Worm (Caenorhabditis elegans) whole organism, midembryonic: Measurements from ENCODE around the gene lon-2.

Experiments used
- T22C8.4 ChIP-seq: fragments of 200-800 bp; sonication (Bioruptor generic); IDR thresholded peaks from 2 replicates; pipeline ENCODE4 v1.3.6; 2022; ENCODE audit warnings: missing genetic modification characterization, missing compliant biosample characterization
- cog-1 ChIP-seq: sonication (generic microtip); optimal IDR thresholded peaks from 2 replicates; lab custom pipeline; 2016; ENCODE audit warnings: missing genetic modification characterization, missing compliant biosample characterization
- flt-1 ChIP-seq: fragments of 200-800 bp; sonication (Bioruptor generic); IDR thresholded peaks from 2 replicates; pipeline ENCODE4 v1.3.6; 2022; ENCODE audit warnings: missing genetic modification characterization, missing compliant biosample characterization
- klf-2 ChIP-seq: fragments of 200-800 bp; sonication (Bioruptor generic); conservative IDR thresholded peaks from 2 replicates; pipeline ENCODE4 v1.3.6; 2022; ENCODE audit warnings: missing genetic modification reagents, missing genetic modification characterization, missing compliant biosample characterization
- med-1 ChIP-seq: sonication (generic microtip); optimal IDR thresholded peaks from 2 replicates; lab custom pipeline; 2017; ENCODE audit warnings: missing genetic modification characterization, mild to moderate bottlenecking, missing compliant biosample characterization, antibody characterized with exemption, missing genetic modification reagents; ENCODE audit not compliant: insufficient read depth
- ref-1 ChIP-seq: fragments of 200-800 bp; sonication (Bioruptor generic); conservative IDR thresholded peaks from 2 replicates; pipeline ENCODE4 v1.3.6; 2022; ENCODE audit warnings: missing genetic modification reagents, missing genetic modification characterization, missing compliant biosample characterization
- tab-1 ChIP-seq: fragments of 200-800 bp; sonication (Bioruptor generic); IDR thresholded peaks from 2 replicates; pipeline ENCODE4 v1.3.6; 2022; ENCODE audit warnings: missing genetic modification characterization, missing compliant biosample characterization
- ztf-23 ChIP-seq: fragments of 200-800 bp; sonication (Bioruptor generic); IDR thresholded peaks from 2 replicates; pipeline ENCODE4 v1.3.6; 2022; ENCODE audit warnings: missing genetic modification reagents, missing genetic modification characterization, missing compliant biosample characterization
- ztf-29 ChIP-seq: fragments of 200-800 bp; sonication (Bioruptor generic); IDR thresholded peaks from 2 replicates; pipeline ENCODE4 v1.3.6; 2022; ENCODE audit warnings: missing genetic modification reagents, missing genetic modification characterization, missing compliant biosample characterization

Gene lon-2

ce11 chrX:4720603-4721529 is 28.0 kb downstream of the lon-2 start, which contains the start of gene F55D10.4:
Gene F55D10.4 (minus strand): TSS chrX:4720653.
- TF ChIP-seq T22C8.4 (GFP tag; lab: Robert Waterston, UW) (no peak), cog-1 (tag; lab: Kevin White, UChicago) (no peak), ref-1 (GFP tag; lab: Robert Waterston, UW) (no peak)

- no peak for TF ChIP-seq klf-2 (GFP tag; lab: Robert Waterston, UW)
These were observed 30.8 kb downstream of the lon-2 start for ce11 chrX:4718114-4718513.

- TF ChIP-seq med-1 (GFP tag; lab: Kevin White, UChicago) (no peak), cog-1 (tag; lab: Kevin White, UChicago) (no peak), T22C8.4 (GFP tag; lab: Robert Waterston, UW) (peak; percentile 39; the same call in 1 of the 2 replicates), tab-1 (GFP tag; lab: Robert Waterston, UW) (0 out of 2 replicates have a peak, but pooled peaks have one; percentile 20)
These were observed 33.8 kb downstream of the lon-2 start, which contains the start of gene rpl-25.1 for ce11 chrX:4715107-4715506. Gene rpl-25.1 (plus strand): TSS chrX:4715178.

ce11 chrX:4711698-4712329 is 37.1 kb downstream of the lon-2 start, which contains the start of the genes dnj-14 and glit-1:
Gene dnj-14 (minus strand): TSS chrX:4711748.
Gene glit-1 (plus strand): TSS chrX:4712279.
- peak; percentile 72 for TF ChIP-seq flt-1 (GFP tag; lab: Robert Waterston, UW)
- TF ChIP-seq T22C8.4 (GFP tag; lab: Robert Waterston, UW), result peak; percentile 5; the same call in 1 of the 2 replicates
- TF ChIP-seq ztf-23 (GFP tag; lab: Robert Waterston, UW), result peak; percentile 77
- TF ChIP-seq tab-1 (GFP tag; lab: Robert Waterston, UW), result no peak
- no peak for TF ChIP-seq med-1 (GFP tag; lab: Kevin White, UChicago)
- no peak for TF ChIP-seq klf-2 (GFP tag; lab: Robert Waterston, UW)
- TF ChIP-seq ztf-29 (GFP tag; lab: Robert Waterston, UW), result no peak
- TF ChIP-seq ref-1 (GFP tag; lab: Robert Waterston, UW), result no peak
- TF ChIP-seq cog-1 (tag; lab: Kevin White, UChicago), result peak; percentile 83

ce11 chrX:4706755-4707226 is 42.1 kb downstream of the lon-2 start, which contains the start of gene dhhc-10:
Gene dhhc-10 (plus strand): TSS chrX:4707176.
- TF ChIP-seq T22C8.4 (GFP tag; lab: Robert Waterston, UW) (no peak), klf-2 (GFP tag; lab: Robert Waterston, UW) (no peak), cog-1 (tag; lab: Kevin White, UChicago) (peak; percentile 59)

- TF ChIP-seq tab-1 (GFP tag; lab: Robert Waterston, UW) (no peak), T22C8.4 (GFP tag; lab: Robert Waterston, UW) (no peak), flt-1 (GFP tag; lab: Robert Waterston, UW) (no peak), klf-2 (GFP tag; lab: Robert Waterston, UW) (no peak), cog-1 (tag; lab: Kevin White, UChicago) (no peak)
These were observed 43.2 kb downstream of the lon-2 start for ce11 chrX:4705666-4706065.

ce11 chrX:4704877-4705276 is 44.0 kb downstream of the lon-2 start, which contains the start of gene aqp-8:
Gene aqp-8 (minus strand): TSS chrX:4704977.
- no peak for TF ChIP-seq ztf-29 (GFP tag; lab: Robert Waterston, UW)

ce11 chrX:4700083-4700482 is 48.8 kb downstream of the lon-2 start:
- TF ChIP-seq ztf-29 (GFP tag; lab: Robert Waterston, UW) (no peak), med-1 (GFP tag; lab: Kevin White, UChicago) (no peak), cog-1 (tag; lab: Kevin White, UChicago) (no peak), tab-1 (GFP tag; lab: Robert Waterston, UW) (no peak), flt-1 (GFP tag; lab: Robert Waterston, UW) (no peak), ref-1 (GFP tag; lab: Robert Waterston, UW) (no peak), T22C8.4 (GFP tag; lab: Robert Waterston, UW) (no peak), ztf-23 (GFP tag; lab: Robert Waterston, UW) (no peak), klf-2 (GFP tag; lab: Robert Waterston, UW) (no peak)

ce11 chrX:4699411-4700050 is 49.4 kb downstream of the lon-2 start, which contains the start of gene hyl-2:
Gene hyl-2 (minus strand): TSS chrX:4699461.
- TF ChIP-seq cog-1 (tag; lab: Kevin White, UChicago), result no peak
- TF ChIP-seq ztf-23 (GFP tag; lab: Robert Waterston, UW), result 0 out of 2 replicates have a peak, but pooled peaks have one; percentile 31
